Fruit fly (Drosophila melanogaster) whole organism, prepupa: ENCODE measurements around the gene Pdss2.

Source experiments
- Blimp-1 ChIP-seq: fragments of 200-800 bp; sonication (Bioruptor generic); optimal IDR thresholded peaks from 3 replicates; lab custom pipeline; 2017; ENCODE audit warnings: missing biosample characterization, missing genetic modification characterization, mild to moderate bottlenecking, moderate library complexity, missing genetic modification reagents
- CG11294 ChIP-seq: fragments of 200-800 bp; sonication (Bioruptor generic); IDR thresholded peaks from 2 replicates; pipeline ENCODE4 v1.3.6; 2022; ENCODE audit warnings: missing biosample characterization, missing genetic modification characterization
- CG11762 ChIP-seq: fragments of 200-800 bp; sonication (Bioruptor generic); optimal IDR thresholded peaks from 3 replicates; lab custom pipeline; 2016; ENCODE audit warnings: missing biosample characterization, missing genetic modification characterization; ENCODE audit not compliant: insufficient read depth
- CG11902 ChIP-seq: fragments of 200-800 bp; sonication (Bioruptor generic); optimal IDR thresholded peaks from 3 replicates; lab custom pipeline; 2016; ENCODE audit warnings: missing biosample characterization, missing genetic modification characterization
- CG15336 ChIP-seq: fragments of 200-800 bp; sonication (Bioruptor generic); IDR thresholded peaks from 2 replicates; pipeline ENCODE4 v1.3.6; 2022; ENCODE audit warnings: missing biosample characterization, missing genetic modification characterization
- CG1621 ChIP-seq: fragments of 200-800 bp; sonication (Bioruptor generic); optimal IDR thresholded peaks from 3 replicates; lab custom pipeline; 2018; ENCODE audit warnings: missing biosample characterization, mild to moderate bottlenecking, missing genetic modification characterization
- CG16779 ChIP-seq: fragments of 200-800 bp; sonication (Bioruptor generic); optimal IDR thresholded peaks from 3 replicates; lab custom pipeline; 2017; ENCODE audit warnings: missing biosample characterization, mild to moderate bottlenecking, missing genetic modification characterization
- CG31627 ChIP-seq: fragments of 200-800 bp; sonication (Bioruptor generic); optimal IDR thresholded peaks from 3 replicates; lab custom pipeline; 2016; ENCODE audit warnings: missing biosample characterization, missing genetic modification characterization
- CG32006 ChIP-seq: fragments of 200-800 bp; sonication (Bioruptor generic); optimal IDR thresholded peaks from 3 replicates; lab custom pipeline; 2017; ENCODE audit warnings: missing biosample characterization, mild to moderate bottlenecking, missing genetic modification characterization
- CG34406 ChIP-seq: fragments of 200-800 bp; sonication (Bioruptor generic); optimal IDR thresholded peaks from 3 replicates; lab custom pipeline; 2016; ENCODE audit warnings: missing biosample characterization, missing genetic modification characterization
- CG4318 ChIP-seq: fragments of 200-800 bp; sonication (Bioruptor generic); optimal IDR thresholded peaks from 3 replicates; lab custom pipeline; 2017; ENCODE audit warnings: missing biosample characterization, mild to moderate bottlenecking, missing genetic modification characterization
- CG6163 ChIP-seq: fragments of 200-800 bp; sonication (Bioruptor generic); IDR thresholded peaks from 3 replicates; pipeline ENCODE4 v1.3.6; 2022; ENCODE audit warnings: missing biosample characterization, missing genetic modification characterization
- CG6276 ChIP-seq: fragments of 200-800 bp; sonication (Bioruptor generic); optimal IDR thresholded peaks from 2 replicates; lab custom pipeline; 2017; ENCODE audit warnings: missing biosample characterization, mild to moderate bottlenecking, missing genetic modification characterization
- CG6792 ChIP-seq: fragments of 200-800 bp; sonication (Bioruptor generic); optimal IDR thresholded peaks from 3 replicates; lab custom pipeline; 2016; ENCODE audit warnings: missing biosample characterization, missing genetic modification characterization
- CG6808 ChIP-seq: fragments of 200-800 bp; sonication (Bioruptor generic); optimal IDR thresholded peaks from 3 replicates; lab custom pipeline; 2017; ENCODE audit warnings: missing biosample characterization, missing genetic modification characterization, mild to moderate bottlenecking, moderate library complexity, missing genetic modification reagents
- CG6854 ChIP-seq: fragments of 200-800 bp; sonication (Bioruptor generic); optimal IDR thresholded peaks from 2 replicates; lab custom pipeline; 2017; ENCODE audit warnings: missing biosample characterization, mild to moderate bottlenecking, missing genetic modification characterization
- CG7368 ChIP-seq: fragments of 200-800 bp; sonication (Bioruptor generic); optimal IDR thresholded peaks from 3 replicates; lab custom pipeline; 2016; ENCODE audit warnings: missing biosample characterization, missing genetic modification characterization
- CG8319 ChIP-seq: fragments of 200-800 bp; sonication (Bioruptor generic); optimal IDR thresholded peaks from 3 replicates; lab custom pipeline; 2016; ENCODE audit warnings: missing biosample characterization, missing genetic modification characterization
- CG9139 ChIP-seq: fragments of 200-800 bp; sonication (Bioruptor generic); optimal IDR thresholded peaks from 3 replicates; lab custom pipeline; 2017; ENCODE audit warnings: missing biosample characterization, mild to moderate bottlenecking, missing genetic modification characterization
- Eip75B ChIP-seq: fragments of 200-800 bp; sonication (Bioruptor generic); optimal IDR thresholded peaks from 3 replicates; lab custom pipeline; 2016; ENCODE audit warnings: missing biosample characterization, missing genetic modification characterization
- Eip78C ChIP-seq: fragments of 200-800 bp; sonication (Bioruptor generic); peaks from one replicate; lab custom pipeline; 2016; ENCODE audit warnings: missing biosample characterization, missing genetic modification characterization
- Ets21C ChIP-seq: fragments of 200-800 bp; sonication (Bioruptor generic); optimal IDR thresholded peaks from 3 replicates; lab custom pipeline; 2016; ENCODE audit warnings: missing biosample characterization, missing genetic modification characterization
- Gug ChIP-seq: fragments of 200-800 bp; sonication (Bioruptor generic); IDR thresholded peaks from 2 replicates; pipeline ENCODE4 v1.3.6; 2022; ENCODE audit warnings: missing biosample characterization, missing genetic modification characterization
- Hr38 ChIP-seq: sonication (Bioruptor generic); optimal IDR thresholded peaks from 2 replicates; lab custom pipeline; 2016; ENCODE audit warnings: missing biosample characterization, missing genetic modification characterization
- Hr39 ChIP-seq: fragments of 200-800 bp; sonication (Bioruptor generic); optimal IDR thresholded peaks from 2 replicates; lab custom pipeline; 2016; ENCODE audit warnings: missing biosample characterization, missing genetic modification characterization
- Hr4 ChIP-seq: fragments of 200-800 bp; sonication (Bioruptor generic); optimal IDR thresholded peaks from 3 replicates; lab custom pipeline; 2016; ENCODE audit warnings: missing biosample characterization, missing genetic modification characterization
- Lpt ChIP-seq: fragments of 200-800 bp; sonication (Bioruptor generic); optimal IDR thresholded peaks from 3 replicates; lab custom pipeline; 2016; ENCODE audit warnings: missing biosample characterization, missing genetic modification characterization
- Met ChIP-seq: fragments of 200-800 bp; sonication (Bioruptor generic); optimal IDR thresholded peaks from 3 replicates; lab custom pipeline; 2016; ENCODE audit warnings: missing biosample characterization, missing genetic modification characterization
- OdsH ChIP-seq: fragments of 200-800 bp; sonication (Bioruptor generic); optimal IDR thresholded peaks from 3 replicates; lab custom pipeline; 2016; ENCODE audit warnings: missing biosample characterization, missing genetic modification characterization
- Smox ChIP-seq: fragments of 200-800 bp; sonication (Bioruptor generic); optimal IDR thresholded peaks from 3 replicates; lab custom pipeline; 2016; ENCODE audit warnings: missing biosample characterization, missing genetic modification characterization
- Sox102F ChIP-seq: fragments of 200-800 bp; sonication (Bioruptor generic); optimal IDR thresholded peaks from 2 replicates; lab custom pipeline; 2016; ENCODE audit warnings: missing biosample characterization, mild to moderate bottlenecking, missing genetic modification characterization
- Sox15 ChIP-seq: fragments of 200-800 bp; sonication (Bioruptor generic); optimal IDR thresholded peaks from 3 replicates; lab custom pipeline; 2016; ENCODE audit warnings: missing biosample characterization, missing genetic modification characterization
- achi ChIP-seq: fragments of 200-800 bp; sonication (Bioruptor generic); optimal IDR thresholded peaks from 3 replicates; lab custom pipeline; 2016; ENCODE audit warnings: missing biosample characterization, missing genetic modification characterization
- acj6 ChIP-seq: fragments of 200-800 bp; sonication (Bioruptor generic); optimal IDR thresholded peaks from 3 replicates; lab custom pipeline; 2016; ENCODE audit warnings: missing biosample characterization, missing genetic modification characterization
- cyc ChIP-seq: fragments of 200-800 bp; sonication (Bioruptor generic); optimal IDR thresholded peaks from 3 replicates; lab custom pipeline; 2016; ENCODE audit warnings: missing biosample characterization, missing genetic modification characterization
- dac ChIP-seq: fragments of 200-800 bp; sonication (Bioruptor generic); optimal IDR thresholded peaks from 2 replicates; lab custom pipeline; 2017; ENCODE audit warnings: missing biosample characterization, mild to moderate bottlenecking, missing genetic modification characterization
- dsx ChIP-seq: fragments of 200-800 bp; optimal IDR thresholded peaks from 3 replicates; lab custom pipeline; 2019; ENCODE audit warnings: missing biosample characterization, mild to moderate bottlenecking, missing genetic modification characterization, moderate library complexity; ENCODE audit not compliant: poor library complexity, severe bottlenecking
- eg ChIP-seq: fragments of 200-800 bp; sonication (Bioruptor generic); IDR thresholded peaks from 3 replicates; pipeline ENCODE4 v1.3.6; 2022; ENCODE audit warnings: missing biosample characterization, missing genetic modification characterization
- esn ChIP-seq: fragments of 200-800 bp; sonication (Bioruptor generic); optimal IDR thresholded peaks from 2 replicates; lab custom pipeline; 2016; ENCODE audit warnings: missing biosample characterization, mild to moderate bottlenecking, missing genetic modification characterization, moderate library complexity
- fd59A ChIP-seq: fragments of 200-800 bp; sonication (Bioruptor generic); optimal IDR thresholded peaks from 2 replicates; lab custom pipeline; 2017; ENCODE audit warnings: missing biosample characterization, mild to moderate bottlenecking, missing genetic modification characterization, missing genetic modification reagents
- fd85E ChIP-seq: fragments of 200-800 bp; sonication (Bioruptor generic); optimal IDR thresholded peaks from 3 replicates; lab custom pipeline; 2016; ENCODE audit warnings: missing biosample characterization, missing genetic modification characterization
- fkh ChIP-seq: fragments of 200-800 bp; sonication (Bioruptor generic); optimal IDR thresholded peaks from 3 replicates; lab custom pipeline; 2017; ENCODE audit warnings: missing biosample characterization, mild to moderate bottlenecking, missing genetic modification characterization, moderate library complexity
- lz ChIP-seq: fragments of 200-800 bp; sonication (Bioruptor generic); optimal IDR thresholded peaks from 3 replicates; lab custom pipeline; 2016; ENCODE audit warnings: missing biosample characterization, missing genetic modification characterization
- salr ChIP-seq, 2 experiments: fragments of 200-800 bp; sonication (Bioruptor generic); optimal IDR thresholded peaks; 3 replicates each; lab custom pipeline; 2016 to 2018; ENCODE audit warnings: missing biosample characterization in 2 of 2, missing genetic modification characterization in 2 of 2, mild to moderate bottlenecking in 1 of 2
- spab ChIP-seq: fragments of 200-800 bp; sonication (Bioruptor generic); optimal IDR thresholded peaks from 2 replicates; lab custom pipeline; 2017; ENCODE audit warnings: missing biosample characterization, mild to moderate bottlenecking, missing genetic modification characterization, missing genetic modification reagents
- ss ChIP-seq, 2 experiments: fragments of 200-800 bp; sonication (Bioruptor generic); optimal IDR thresholded peaks; 2 replicates in 1 of 2; 3 replicates in 1 of 2; lab custom pipeline; 2017 to 2018; ENCODE audit warnings: mild to moderate bottlenecking in 2 of 2, missing biosample characterization in 2 of 2, missing genetic modification characterization in 2 of 2, moderate library complexity in 1 of 2
- svp ChIP-seq: fragments of 200-800 bp; sonication (Bioruptor generic); peaks from one replicate; lab custom pipeline; 2016; ENCODE audit warnings: missing biosample characterization, missing genetic modification characterization
- topi ChIP-seq: fragments of 200-800 bp; sonication (Bioruptor generic); optimal IDR thresholded peaks from 3 replicates; lab custom pipeline; 2016; ENCODE audit warnings: missing biosample characterization, missing genetic modification characterization

Gene Pdss2

dm6 chr3L:20987895-20988294 lies 39.8 kb upstream of the Pdss2 start (continued):
- TF ChIP-seq spab (peak; percentile 20), CG6808 (GFP tag; lab: Kevin White, UChicago) (peak; percentile 24), CG6792 (GFP tag; lab: Kevin White, UChicago) (no peak), lz (GFP tag; lab: Kevin White, UChicago) (peak; percentile 0), CG6854 (GFP tag; lab: Kevin White, UChicago) (no peak), Sox15 (GFP tag; lab: Kevin White, UChicago) (no peak), Eip75B (peak; percentile 7), CG9139 (no peak), Lpt (GFP tag; lab: Kevin White, UChicago) (no peak), fd85E (no peak), CG6163 (peak; percentile 57; the same call in 2 of the 3 replicates), Smox (GFP tag; lab: Kevin White, UChicago) (peak; percentile 16)

dm6 chr3L:20988862-20989261 lies 38.9 kb upstream of the Pdss2 start:
- TF ChIP-seq salr (GFP tag; optimal IDR thresholded peaks at IDR 0.05; lab: Kevin White, UChicago) (peak; percentile 60 to 66), lz (GFP tag; lab: Kevin White, UChicago) (no peak), Hr38 (GFP tag; lab: Kevin White, UChicago) (no peak), cyc (GFP tag; lab: Kevin White, UChicago) (no peak), Ets21C (GFP tag; lab: Kevin White, UChicago) (no peak), CG11762 (peak; percentile 5), Sox102F (GFP tag; lab: Kevin White, UChicago) (no peak), CG4318 (GFP tag; lab: Kevin White, UChicago) (peak; percentile 18), OdsH (GFP tag; lab: Kevin White, UChicago) (peak; percentile 58), CG16779 (peak; percentile 48), CG6792 (GFP tag; lab: Kevin White, UChicago) (peak; percentile 54), dsx (peak; percentile 74), Blimp-1 (GFP tag; lab: Kevin White, UChicago) (no peak), Sox15 (GFP tag; lab: Kevin White, UChicago) (no peak), CG6854 (GFP tag; lab: Kevin White, UChicago) (no peak), CG31627 (GFP tag; lab: Kevin White, UChicago) (no peak), Hr4 (GFP tag; lab: Kevin White, UChicago) (no peak), Gug (peak; percentile 66), fd59A (GFP tag; lab: Kevin White, UChicago) (peak; percentile 67), Met (peak; percentile 27), Eip78C (peak; percentile 90), CG11902 (no peak), CG34406 (GFP tag; lab: Kevin White, UChicago) (peak; percentile 25), acj6 (peak; percentile 66), spab (peak; percentile 75), fkh (no peak), Smox (GFP tag; lab: Kevin White, UChicago) (no peak), CG6276 (GFP tag; lab: Kevin White, UChicago) (peak; percentile 31), ss (GFP tag; optimal IDR thresholded peaks at IDR 0.05; lab: Kevin White, UChicago) (peak; percentile 54 to 79), Eip75B (peak; percentile 71), CG11294 (GFP tag; lab: Robert Waterston, UW) (no peak), topi (GFP tag; lab: Kevin White, UChicago) (peak; percentile 9), CG7368 (GFP tag; lab: Kevin White, UChicago) (peak; percentile 41), CG1621 (tag; lab: Kevin White, UChicago) (peak; percentile 77), CG8319 (no peak), svp (GFP tag; lab: Kevin White, UChicago) (no peak), esn (no peak), CG9139 (peak; percentile 45), dac (GFP tag; lab: Kevin White, UChicago) (no peak), CG6808 (GFP tag; lab: Kevin White, UChicago) (peak; percentile 78), Hr39 (no peak), CG15336 (GFP tag; lab: Robert Waterston, UW) (peak; percentile 67; the same call in 1 of the 2 replicates), CG6163 (peak; percentile 84), achi (peak; percentile 76), CG32006 (GFP tag; lab: Kevin White, UChicago) (peak; percentile 57), fd85E (no peak), eg (peak; percentile 54; the same call in 2 of the 3 replicates)
